Worm (Caenorhabditis elegans) whole organism, young adult: ENCODE measurements around the gene dyn-1.
A peak's percentile ranks its signal among the peaks of the same experiment; 100 is the strongest.

Source experiments
- D2030.7 ChIP-seq: fragments of 200-800 bp; sonication (Bioruptor generic); IDR thresholded peaks from 2 replicates; pipeline ENCODE4 v1.3.6; 2022; ENCODE audit warnings: missing genetic modification reagents, missing genetic modification characterization, missing compliant biosample characterization
- F22D6.2 ChIP-seq: sonication (generic microtip); optimal IDR thresholded peaks from 2 replicates; lab custom pipeline; 2016; ENCODE audit warnings: mild to moderate bottlenecking, missing genetic modification characterization, missing compliant biosample characterization
- F39B2.1 ChIP-seq: fragments of 200-800 bp; sonication (Bioruptor generic); IDR thresholded peaks from 2 replicates; pipeline ENCODE4 v1.3.6; 2022; ENCODE audit warnings: missing genetic modification reagents, missing genetic modification characterization, missing compliant biosample characterization
- F57C9.4 ChIP-seq: sonication (generic microtip); optimal IDR thresholded peaks from 2 replicates; lab custom pipeline; 2017; ENCODE audit warnings: mild to moderate bottlenecking, missing genetic modification characterization, missing compliant biosample characterization
- T26A5.8 ChIP-seq: sonication (generic microtip); optimal IDR thresholded peaks from 2 replicates; lab custom pipeline; 2016; ENCODE audit warnings: missing genetic modification characterization, missing compliant biosample characterization
- Y79H2A.3 ChIP-seq: fragments of 200-800 bp; sonication (Bioruptor generic); conservative IDR thresholded peaks from 2 replicates; pipeline ENCODE4 v1.3.6; 2022; ENCODE audit warnings: missing genetic modification reagents, missing genetic modification characterization, missing compliant biosample characterization
- Y95B8A.8 ChIP-seq: fragments of 200-800 bp; sonication (Bioruptor generic); IDR thresholded peaks from 2 replicates; pipeline ENCODE4 v1.3.6; 2022; ENCODE audit warnings: missing genetic modification reagents, missing genetic modification characterization, missing compliant biosample characterization
- ZK185.1 ChIP-seq: sonication (generic microtip); optimal IDR thresholded peaks from 2 replicates; lab custom pipeline; 2016; ENCODE audit warnings: mild to moderate bottlenecking, missing genetic modification characterization, missing compliant biosample characterization; ENCODE audit not compliant: poor library complexity, severe bottlenecking
- aptf-3 ChIP-seq: fragments of 200-800 bp; sonication (Bioruptor generic); IDR thresholded peaks from 2 replicates; pipeline ENCODE4 v1.3.6; 2022; ENCODE audit warnings: missing genetic modification characterization, missing compliant biosample characterization
- atf-7 ChIP-seq: sonication (generic microtip); optimal IDR thresholded peaks from 2 replicates; lab custom pipeline; 2017; ENCODE audit warnings: mild to moderate bottlenecking, missing genetic modification characterization, missing compliant biosample characterization
- attf-3 ChIP-seq: fragments of 200-800 bp; sonication (Bioruptor generic); conservative IDR thresholded peaks from 2 replicates; pipeline ENCODE4 v1.3.6; 2022; ENCODE audit warnings: missing genetic modification reagents, missing genetic modification characterization, missing compliant biosample characterization
- bed-2 ChIP-seq: fragments of 200-800 bp; sonication (Bioruptor generic); IDR thresholded peaks from 2 replicates; pipeline ENCODE4 v1.3.6; 2022; ENCODE audit warnings: missing genetic modification reagents, missing genetic modification characterization, missing compliant biosample characterization
- cebp-2 ChIP-seq: fragments of 200-800 bp; sonication (Bioruptor generic); IDR thresholded peaks from 2 replicates; pipeline ENCODE4 v1.3.6; 2022; ENCODE audit warnings: missing genetic modification characterization, missing compliant biosample characterization
- ceh-79 ChIP-seq: sonication (generic microtip); optimal IDR thresholded peaks from 2 replicates; lab custom pipeline; 2017; ENCODE audit warnings: mild to moderate bottlenecking, missing genetic modification characterization, missing compliant biosample characterization
- dox-1 ChIP-seq: fragments of 200-800 bp; sonication (Bioruptor generic); IDR thresholded peaks from 2 replicates; pipeline ENCODE4 v1.3.6; 2022; ENCODE audit warnings: missing genetic modification reagents, missing genetic modification characterization, missing compliant biosample characterization
- hmg-1.2 ChIP-seq: fragments of 200-800 bp; sonication (Bioruptor generic); IDR thresholded peaks from 2 replicates; pipeline ENCODE4 v1.3.6; 2022; ENCODE audit warnings: missing genetic modification reagents, missing genetic modification characterization, missing compliant biosample characterization
- hrde-1 ChIP-seq: sonication (generic microtip); optimal IDR thresholded peaks from 2 replicates; lab custom pipeline; 2016; ENCODE audit warnings: missing genetic modification characterization, mild to moderate bottlenecking, missing compliant biosample characterization, moderate library complexity, missing genotype, missing genetic modification reagents, borderline replicate concordance
- lin-35 ChIP-seq, 3 experiments: fragments of 150-350 bp in 2 of 3; sonication (generic microtip) in 1 of 3; optimal IDR thresholded peaks; 2 replicates each; lab custom pipeline; 2014 to 2018; ENCODE audit warnings: missing biosample characterization in 3 of 3, missing genetic modification characterization in 3 of 3, missing genetic modification reagents in 3 of 3
- lin-54 ChIP-seq: fragments of 200-800 bp; sonication (Bioruptor generic); optimal IDR thresholded peaks from 2 replicates; lab custom pipeline; 2018; ENCODE audit warnings: mild to moderate bottlenecking, missing genetic modification characterization, missing compliant biosample characterization
- lsy-27 ChIP-seq: sonication (generic microtip); optimal IDR thresholded peaks from 2 replicates; lab custom pipeline; 2017; ENCODE audit warnings: missing genetic modification characterization, mild to moderate bottlenecking, missing compliant biosample characterization, antibody characterized with exemption, missing genotype, borderline replicate concordance; ENCODE audit not compliant: insufficient read depth
- madf-6 ChIP-seq: fragments of 200-800 bp; sonication (Bioruptor generic); IDR thresholded peaks from 2 replicates; pipeline ENCODE4 v1.3.6; 2022; ENCODE audit warnings: missing genetic modification reagents, missing genetic modification characterization, missing compliant biosample characterization
- madf-8 ChIP-seq: fragments of 200-800 bp; sonication (Bioruptor generic); conservative IDR thresholded peaks from 2 replicates; pipeline ENCODE4 v1.3.6; 2022; ENCODE audit warnings: missing genetic modification reagents, missing genetic modification characterization, missing compliant biosample characterization
- nfya-1 ChIP-seq: sonication (generic microtip); optimal IDR thresholded peaks from 2 replicates; lab custom pipeline; 2017; ENCODE audit warnings: antibody characterized with exemption, missing compliant biosample characterization, missing genetic modification characterization, borderline replicate concordance; ENCODE audit not compliant: insufficient read depth
- nhr-120 ChIP-seq: fragments of 200-800 bp; sonication (Bioruptor generic); IDR thresholded peaks from 2 replicates; pipeline ENCODE4 v1.3.6; 2022; ENCODE audit warnings: missing genetic modification characterization, missing compliant biosample characterization
- nhr-27 ChIP-seq: fragments of 200-800 bp; sonication (Bioruptor generic); optimal IDR thresholded peaks from 2 replicates; lab custom pipeline; 2018; ENCODE audit warnings: mild to moderate bottlenecking, missing genetic modification characterization, moderate library complexity, missing compliant biosample characterization
- snpc-3.4 ChIP-seq: sonication (generic microtip); optimal IDR thresholded peaks from 2 replicates; lab custom pipeline; 2017; ENCODE audit warnings: missing genetic modification characterization, mild to moderate bottlenecking, missing compliant biosample characterization, antibody characterized with exemption, moderate library complexity, missing genotype, missing genetic modification reagents
- snpc-4 ChIP-seq, 5 experiments: fragments of 150-350 bp in 1 of 5; sonication (generic microtip) in 4 of 5; optimal IDR thresholded peaks; 2 replicates each; lab custom pipeline; 2014 to 2018; ENCODE audit warnings: missing genetic modification characterization in 5 of 5, missing biosample characterization in 3 of 5, antibody characterized with exemption in 2 of 5, mild to moderate bottlenecking in 2 of 5, missing compliant biosample characterization in 2 of 5, missing genotype in 2 of 5, moderate library complexity in 2 of 5, missing genetic modification reagents in 1 of 5
- tlf-1 ChIP-seq: fragments of 200-800 bp; sonication (Bioruptor generic); optimal IDR thresholded peaks from 2 replicates; lab custom pipeline; 2018; ENCODE audit warnings: mild to moderate bottlenecking, missing genetic modification characterization, missing compliant biosample characterization
- unc-62 ChIP-seq: fragments of 150-350 bp; optimal IDR thresholded peaks from 2 replicates; lab custom pipeline; 2014; ENCODE audit warnings: missing biosample characterization, missing genetic modification reagents, missing genetic modification characterization
- xnd-1 ChIP-seq: sonication (generic microtip); optimal IDR thresholded peaks from 2 replicates; lab custom pipeline; 2016; ENCODE audit warnings: missing genotype, missing genetic modification reagents, missing genetic modification characterization, missing compliant biosample characterization
- zfh-2 ChIP-seq: fragments of 200-800 bp; sonication (Bioruptor generic); conservative IDR thresholded peaks from 2 replicates; pipeline ENCODE4 v1.3.6; 2022; ENCODE audit warnings: missing genetic modification reagents, missing genetic modification characterization, missing compliant biosample characterization
- ztf-18 ChIP-seq: sonication (generic microtip); optimal IDR thresholded peaks from 2 replicates; lab custom pipeline; 2016; ENCODE audit warnings: missing genotype, mild to moderate bottlenecking, missing genetic modification characterization, missing compliant biosample characterization
- ztf-22 ChIP-seq: fragments of 200-800 bp; sonication (Bioruptor generic); optimal IDR thresholded peaks from 2 replicates; lab custom pipeline; 2018; ENCODE audit warnings: mild to moderate bottlenecking, missing genetic modification characterization, moderate library complexity, missing compliant biosample characterization
- ztf-26 ChIP-seq: sonication (generic microtip); optimal IDR thresholded peaks from 2 replicates; lab custom pipeline; 2017; ENCODE audit warnings: missing genetic modification characterization, missing compliant biosample characterization
- ztf-3 ChIP-seq: fragments of 200-800 bp; sonication (Bioruptor generic); optimal IDR thresholded peaks from 2 replicates; lab custom pipeline; 2018; ENCODE audit warnings: mild to moderate bottlenecking, missing genetic modification characterization, missing compliant biosample characterization

dyn-1 gene

ce11 chrX:15590347-15590928 lies 21.7 kb downstream of the dyn-1 start, which contains the start of gene gas-1:
Gene gas-1, minus strand, starts transcription at chrX:15590397.
- TF ChIP-seq madf-6 (GFP tag; lab: Robert Waterston, UW) (no peak), hmg-1.2 (GFP tag; lab: Robert Waterston, UW) (peak; percentile 10; the same call in 1 of the 2 replicates), lsy-27 (no peak), nhr-120 (no peak), snpc-3.4 (tag; lab: Kevin White, UChicago) (no peak), attf-3 (GFP tag; lab: Robert Waterston, UW) (peak; percentile 88), aptf-3 (GFP tag; lab: Robert Waterston, UW) (no peak)

- TF ChIP-seq Y79H2A.3 (GFP tag; lab: Robert Waterston, UW) (no peak), lin-35 (GFP tag; optimal IDR thresholded peaks at IDR 0.05; lab: Kevin White, UChicago) (no peak), hrde-1 (no peak), ztf-22 (no peak), F22D6.2 (tag; lab: Kevin White, UChicago) (no peak), cebp-2 (no peak), nfya-1 (no peak), zfh-2 (GFP tag; lab: Robert Waterston, UW) (no peak), F39B2.1 (no peak), bed-2 (GFP tag; lab: Robert Waterston, UW) (no peak), tlf-1 (no peak), dox-1 (GFP tag; lab: Robert Waterston, UW) (no peak), ztf-26 (tag; lab: Kevin White, UChicago) (no peak), nhr-120 (no peak), snpc-4 (GFP tag; optimal IDR thresholded peaks at IDR 0.05; lab: Kevin White, UChicago) (no peak), snpc-4 (tag; optimal IDR thresholded peaks at IDR 0.05; lab: Kevin White, UChicago) (no peak), madf-8 (GFP tag; lab: Robert Waterston, UW) (no peak)
Observed at ce11 chrX:15591068-15591467, 22.4 kb downstream of the dyn-1 start, which contains the start of gene usp-33. Gene usp-33, plus strand, starts transcription at chrX:15591368.

ce11 chrX:15593366-15593765 lies 24.7 kb downstream of the dyn-1 start:
- TF ChIP-seq nhr-27 (no peak), atf-7 (tag; lab: Kevin White, UChicago) (no peak), madf-8 (GFP tag; lab: Robert Waterston, UW) (no peak), ztf-3 (no peak), ztf-18 (tag; lab: Kevin White, UChicago) (no peak), lin-54 (GFP tag; lab: Kevin White, UChicago) (no peak), xnd-1 (tag; lab: Kevin White, UChicago) (no peak), ZK185.1 (tag; lab: Kevin White, UChicago) (no peak), ceh-79 (tag; lab: Kevin White, UChicago) (no peak), T26A5.8 (tag; lab: Kevin White, UChicago) (no peak), Y95B8A.8 (no peak), F57C9.4 (tag; lab: Kevin White, UChicago) (no peak), madf-6 (GFP tag; lab: Robert Waterston, UW) (no peak)

- no peak for TF ChIP-seq snpc-4 (GFP tag; optimal IDR thresholded peaks at IDR 0.05; lab: Kevin White, UChicago)
- TF ChIP-seq snpc-4 (tag; optimal IDR thresholded peaks at IDR 0.05; lab: Kevin White, UChicago): peak in 2 of 4 experiments; percentile 7 to 36
- peak; percentile 83 for TF ChIP-seq zfh-2 (GFP tag; lab: Robert Waterston, UW)
- 0 out of 2 replicates have a peak, but pooled peaks have one; percentile 20 for TF ChIP-seq D2030.7 (GFP tag; lab: Robert Waterston, UW)
- no peak for TF ChIP-seq unc-62 (GFP tag; lab: Kevin White, UChicago)
Observed at ce11 chrX:15594019-15594418, 25.3 kb downstream of the dyn-1 start.
